Worm (Caenorhabditis elegans): ENCODE results near the gene F13A2.2.

F13A2.2 gene

ce11 chrV:4371309-4371933, 13.0 kb downstream of the F13A2.2 start, which contains the start of the genes gmpr-1 and fipp-1:
Gene gmpr-1, minus strand, starts transcription at chrV:4371383.
Gene fipp-1, plus strand, starts transcription at chrV:4371807.
- TF ChIP-seq xbp-1 (tag; optimal IDR thresholded peaks at IDR 0.05): peak; percentile 73
- TF ChIP-seq zip-4 (GFP tag; optimal IDR thresholded peaks at IDR 0.05): peak; percentile 21
- no peak for TF ChIP-seq aha-1 (tag; optimal IDR thresholded peaks at IDR 0.05)
- peak; percentile 74 for TF ChIP-seq rnt-1 (tag; optimal IDR thresholded peaks at IDR 0.05)
- peak; percentile 86 for TF ChIP-seq snu-23 (GFP tag; optimal IDR thresholded peaks at IDR 0.05)
- peak; percentile 52 for TF ChIP-seq isw-1 (GFP tag; IDR thresholded peaks at IDR 0.05)
- no peak for TF ChIP-seq vab-15 (tag; optimal IDR thresholded peaks at IDR 0.05)
- peak; percentile 71 for TF ChIP-seq tbx-2 (tag; optimal IDR thresholded peaks at IDR 0.05)
- TF ChIP-seq nhr-12 (tag; optimal IDR thresholded peaks at IDR 0.05): no peak
- no peak for TF ChIP-seq unc-30 (tag; optimal IDR thresholded peaks at IDR 0.05)
- peak; percentile 69 for TF ChIP-seq lin-39 (tag; optimal IDR thresholded peaks at IDR 0.05)
- TF ChIP-seq fkh-8 (tag; optimal IDR thresholded peaks at IDR 0.05): peak; percentile 1
- peak; percentile 80 for TF ChIP-seq nhr-47 (tag; optimal IDR thresholded peaks at IDR 0.05)
- TF ChIP-seq lin-35 (GFP tag; optimal IDR thresholded peaks at IDR 0.05): peak; percentile 67 to 82
- TF ChIP-seq dsc-1 (tag; optimal IDR thresholded peaks at IDR 0.05): peak; percentile 57
- peak; percentile 64 to 78 (median 73) for TF ChIP-seq dpl-1 (GFP tag; optimal IDR thresholded peaks at IDR 0.05)
- TF ChIP-seq Y116A8C.19 (tag; optimal IDR thresholded peaks at IDR 0.05; ENCODE audit: borderline replicate concordance): no peak
- TF ChIP-seq egl-27 (tag; optimal IDR thresholded peaks at IDR 0.05): no peak
- peak; percentile 59 for TF ChIP-seq irx-1 (tag; optimal IDR thresholded peaks at IDR 0.05)
- TF ChIP-seq lsy-2 (tag; optimal IDR thresholded peaks at IDR 0.05): peak; percentile 75 to 78
- peak; percentile 81 for TF ChIP-seq nhr-71 (tag; optimal IDR thresholded peaks at IDR 0.05)
- TF ChIP-seq unc-98 (GFP tag; IDR thresholded peaks at IDR 0.05): no peak
- no peak for TF ChIP-seq unc-130 (tag; optimal IDR thresholded peaks at IDR 0.05)
- peak in 1 of 2 experiments; percentile 30 for TF ChIP-seq mdl-1 (tag; optimal IDR thresholded peaks at IDR 0.05)
- TF ChIP-seq lir-3 (tag; optimal IDR thresholded peaks at IDR 0.05; ENCODE audit: poor library complexity): no peak
- no peak for TF ChIP-seq ama-1 (optimal IDR thresholded peaks at IDR 0.05)
- peak; percentile 82 for TF ChIP-seq nhr-85 (tag)
- peak; percentile 38 for TF ChIP-seq ceh-8 (GFP tag; optimal IDR thresholded peaks at IDR 0.05)
- TF ChIP-seq nhr-20 (tag; optimal IDR thresholded peaks at IDR 0.05): peak; percentile 69
- TF ChIP-seq C16A3.4 (tag; optimal IDR thresholded peaks at IDR 0.05): peak; percentile 55
- TF ChIP-seq jun-1 (tag; optimal IDR thresholded peaks at IDR 0.05): peak; percentile 33
- TF ChIP-seq elt-2 (tag; optimal IDR thresholded peaks at IDR 0.05): peak; percentile 22
- peak; percentile 67 for TF ChIP-seq grh-1 (GFP tag; IDR thresholded peaks at IDR 0.05)
- no peak for TF ChIP-seq unc-62 (GFP tag; optimal IDR thresholded peaks at IDR 0.05)
- TF ChIP-seq tlp-1 (tag; optimal IDR thresholded peaks at IDR 0.05): no peak
- TF ChIP-seq blmp-1 (tag; optimal IDR thresholded peaks at IDR 0.05): peak; percentile 33
- peak; percentile 57 for TF ChIP-seq lin-15B (tag; optimal IDR thresholded peaks at IDR 0.05)
- peak in 2 of 6 experiments; percentile 7 to 54 for TF ChIP-seq elt-3 (tag; optimal IDR thresholded peaks at IDR 0.05)
- TF ChIP-seq swsn-7 (tag; optimal IDR thresholded peaks at IDR 0.05): peak; percentile 77
- peak; percentile 33 to 71 (median 45) for TF ChIP-seq ceh-82 (tag; optimal IDR thresholded peaks at IDR 0.05)
- peak; percentile 31 for TF ChIP-seq F16B12.6 (tag; optimal IDR thresholded peaks at IDR 0.05)
- peak; percentile 74 for TF ChIP-seq mep-1 (tag; optimal IDR thresholded peaks at IDR 0.05)
- TF ChIP-seq pax-3 (tag; optimal IDR thresholded peaks at IDR 0.05): no peak
- peak; percentile 54 for TF ChIP-seq skn-1 (tag; optimal IDR thresholded peaks at IDR 0.05)
- peak; percentile 67 for TF ChIP-seq unc-86 (tag; optimal IDR thresholded peaks at IDR 0.05)
- no peak for TF ChIP-seq lin-13 (GFP tag; optimal IDR thresholded peaks at IDR 0.05)
- TF ChIP-seq efl-1 (optimal IDR thresholded peaks at IDR 0.05): peak; percentile 83 to 84
- peak; percentile 77 to 97 for TF ChIP-seq efl-1 (GFP tag; optimal IDR thresholded peaks at IDR 0.05 in 1 of 2)
- TF ChIP-seq egl-13 (tag; optimal IDR thresholded peaks at IDR 0.05): peak; percentile 22
- TF ChIP-seq lin-14 (GFP tag; optimal IDR thresholded peaks at IDR 0.05): no peak
- TF ChIP-seq nhr-90 (tag; optimal IDR thresholded peaks at IDR 0.05; ENCODE audit: poor library complexity): peak; percentile 78
- TF ChIP-seq nhr-19 (GFP tag; conservative IDR thresholded peaks at IDR 0.05): peak; percentile 70
